Worm (Caenorhabditis elegans): ENCODE measurements around the gene srt-54.

srt-54 gene

DNA sequence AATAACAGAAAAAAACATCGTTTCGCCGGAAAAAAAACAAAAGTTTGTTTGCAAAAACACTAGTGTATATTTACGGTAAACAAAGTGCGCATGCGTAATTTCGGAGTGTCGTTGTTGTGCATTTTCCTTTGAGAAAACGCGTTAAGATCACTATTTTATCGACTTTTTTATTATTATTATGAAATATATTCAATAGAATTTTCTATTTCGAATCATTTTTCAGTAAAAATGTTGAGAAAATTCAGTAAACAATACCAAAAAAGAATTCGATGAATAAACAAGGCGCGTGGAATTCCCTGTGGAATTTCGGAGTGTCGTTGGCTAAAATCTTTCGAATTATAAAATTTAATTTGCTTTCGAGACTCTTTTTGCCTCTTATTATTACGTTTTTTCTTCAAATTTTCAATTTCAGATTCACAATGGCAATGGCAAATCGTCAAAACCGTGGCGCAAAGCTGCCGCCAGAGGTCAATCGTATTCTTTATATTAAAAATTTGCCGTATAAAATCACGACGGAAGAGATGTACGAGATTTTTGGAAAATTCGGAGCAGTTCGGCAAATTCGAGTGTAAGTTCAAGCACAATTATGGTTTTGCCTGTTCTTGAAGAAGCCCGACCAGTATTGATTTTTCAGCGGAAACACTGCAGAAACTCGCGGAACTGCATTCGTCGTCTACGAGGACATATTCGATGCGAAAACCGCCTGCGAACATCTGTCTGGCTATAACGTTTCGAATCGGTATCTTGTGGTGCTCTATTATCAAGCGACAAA lies 18.8 kb upstream of the srt-54 start, which contains the start of the genes luc-7L3 and sftb-6:
luc-7L3 (minus strand) TSS at position 36 of the 772 bp plus-strand sequence.
sftb-6 (plus strand) TSS at position 413 of the 772 bp plus-strand sequence.
- TF ChIP-seq attf-5 (GFP tag; optimal IDR thresholded peaks at IDR 0.05) (peak; percentile 25), lin-40 (tag; optimal IDR thresholded peaks at IDR 0.05) (peak; percentile 58), F37B4.10 (GFP tag; IDR thresholded peaks at IDR 0.05) (no peak), attf-3 (GFP tag; conservative IDR thresholded peaks at IDR 0.05) (peak; percentile 98)

ce11 chrII:98894-99293 lies 18.1 kb upstream of the srt-54 start, which contains the start of gene C50D2.10:
TSS of gene C50D2.10 (plus strand) at chrII:99138.
- TF ChIP-seq attf-3 (GFP tag; conservative IDR thresholded peaks at IDR 0.05), result peak; percentile 70
- peak; percentile 25; the same call in 1 of the 2 replicates for TF ChIP-seq mcd-1 (GFP tag; IDR thresholded peaks at IDR 0.05)

DNA sequence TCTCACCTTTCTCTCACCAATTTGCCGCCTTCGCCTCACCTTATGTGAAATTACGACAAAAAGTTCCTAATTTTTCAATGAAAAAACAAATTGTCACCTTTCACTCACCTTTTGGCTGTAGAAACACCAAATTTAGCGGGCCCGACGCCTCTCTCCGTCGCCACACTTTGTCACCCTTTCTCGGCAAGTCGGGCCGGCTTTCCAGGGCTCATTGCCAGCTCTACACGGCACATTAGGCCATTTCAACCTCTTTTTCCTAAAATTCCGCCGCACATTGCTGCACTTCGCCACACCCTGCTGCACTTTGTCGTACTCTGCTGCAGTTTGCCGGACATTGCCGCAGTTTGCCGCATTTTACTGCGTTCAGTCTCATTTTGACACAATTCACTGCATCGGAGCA lies 15.8 kb upstream of the srt-54 start:
- TF ChIP-seq F39B2.1 (GFP tag; IDR thresholded peaks at IDR 0.05), result no peak
- TF ChIP-seq madf-10 (tag; optimal IDR thresholded peaks at IDR 0.05), result no peak
- no peak for TF ChIP-seq rcor-1 (GFP tag; IDR thresholded peaks at IDR 0.05)
- TF ChIP-seq madf-6 (GFP tag; IDR thresholded peaks at IDR 0.05), result no peak
- TF ChIP-seq ztf-25 (GFP tag; IDR thresholded peaks at IDR 0.05), result no peak
- 0 out of 2 replicates have a peak, but pooled peaks have one; percentile 29 for TF ChIP-seq ceh-91 (GFP tag; IDR thresholded peaks at IDR 0.05)
- no peak for TF ChIP-seq efl-1 (GFP tag; optimal IDR thresholded peaks at IDR 0.05)
- no peak for TF ChIP-seq hlh-12 (tag; optimal IDR thresholded peaks at IDR 0.05)
- TF ChIP-seq B0336.3 (GFP tag; IDR thresholded peaks at IDR 0.05), result 0 out of 2 replicates have a peak, but pooled peaks have one; percentile 42
- no peak for TF ChIP-seq dpff-1 (tag; optimal IDR thresholded peaks at IDR 0.05)
- TF ChIP-seq zim-3 (tag; optimal IDR thresholded peaks at IDR 0.05), result no peak
- no peak for TF ChIP-seq F57A8.1 (GFP tag; optimal IDR thresholded peaks at IDR 0.05)
- no peak for TF ChIP-seq ztf-22 (GFP tag; optimal IDR thresholded peaks at IDR 0.05)
- no peak for TF ChIP-seq somi-1 (GFP tag; optimal IDR thresholded peaks at IDR 0.05)
- no peak for TF ChIP-seq ccch-3 (GFP tag; optimal IDR thresholded peaks at IDR 0.05)
- no peak for TF ChIP-seq B0019.2 (GFP tag; conservative IDR thresholded peaks at IDR 0.05)
- no peak for TF ChIP-seq sea-2 (GFP tag; IDR thresholded peaks at IDR 0.05)
- TF ChIP-seq chd-7 (tag; optimal IDR thresholded peaks at IDR 0.05), result no peak
- TF ChIP-seq F55B11.4 (tag; optimal IDR thresholded peaks at IDR 0.05; ENCODE audit: borderline replicate concordance, insufficient read depth), result no peak
- TF ChIP-seq hrde-1 (tag; optimal IDR thresholded peaks at IDR 0.05; ENCODE audit: borderline replicate concordance), result peak; percentile 30
- TF ChIP-seq aptf-3 (GFP tag; IDR thresholded peaks at IDR 0.05), result no peak
- no peak for TF ChIP-seq dox-1 (GFP tag; IDR thresholded peaks at IDR 0.05)
- no peak for TF ChIP-seq nhr-80 (tag; optimal IDR thresholded peaks at IDR 0.05)
- no peak for TF ChIP-seq lin-26 (GFP tag; IDR thresholded peaks at IDR 0.05)
- TF ChIP-seq madf-3 (GFP tag; IDR thresholded peaks at IDR 0.05), result 0 out of 2 replicates have a peak, but pooled peaks have one; percentile 4
- no peak for TF ChIP-seq atf-7 (tag; optimal IDR thresholded peaks at IDR 0.05)
- TF ChIP-seq zfh-2 (GFP tag; conservative IDR thresholded peaks at IDR 0.05), result peak; percentile 71
- TF ChIP-seq hsf-1 (GFP tag; IDR thresholded peaks at IDR 0.05), result no peak
- TF ChIP-seq ceh-100 (GFP tag; IDR thresholded peaks at IDR 0.05), result no peak
- TF ChIP-seq bed-2 (GFP tag; IDR thresholded peaks at IDR 0.05), result no peak
- TF ChIP-seq F33H1.4 (GFP tag; IDR thresholded peaks at IDR 0.05), result no peak
- TF ChIP-seq Y53F4B.3 (GFP tag; IDR thresholded peaks at IDR 0.05), result no peak
- no peak for TF ChIP-seq mes-4 (tag; optimal IDR thresholded peaks at IDR 0.05)
- no peak for TF ChIP-seq unc-62 (GFP tag; optimal IDR thresholded peaks at IDR 0.05)
- TF ChIP-seq K12H6.12 (tag; optimal IDR thresholded peaks at IDR 0.05), result no peak
- no peak for TF ChIP-seq ztf-28 (GFP tag; IDR thresholded peaks at IDR 0.05)
- TF ChIP-seq athp-1 (tag; optimal IDR thresholded peaks at IDR 0.05), result no peak
- TF ChIP-seq lin-40 (tag; optimal IDR thresholded peaks at IDR 0.05), result no peak
- TF ChIP-seq dpl-1 (GFP tag; optimal IDR thresholded peaks at IDR 0.05), result no peak
- no peak for TF ChIP-seq F22D6.2 (tag; optimal IDR thresholded peaks at IDR 0.05)

All from whole organism, young adult.